Worm (Caenorhabditis elegans) whole organism, midembryonic: Measurements from ENCODE around the gene C14E2.6.

ENCODE experiments used
- T22C8.4 ChIP-seq: fragments of 200-800 bp; sonication (Bioruptor generic); IDR thresholded peaks from 2 replicates; pipeline ENCODE4 v1.3.6; 2022; ENCODE audit warnings: missing genetic modification characterization, missing compliant biosample characterization
- cog-1 ChIP-seq: sonication (generic microtip); optimal IDR thresholded peaks from 2 replicates; lab custom pipeline; 2016; ENCODE audit warnings: missing genetic modification characterization, missing compliant biosample characterization
- flt-1 ChIP-seq: fragments of 200-800 bp; sonication (Bioruptor generic); IDR thresholded peaks from 2 replicates; pipeline ENCODE4 v1.3.6; 2022; ENCODE audit warnings: missing genetic modification characterization, missing compliant biosample characterization
- klf-2 ChIP-seq: fragments of 200-800 bp; sonication (Bioruptor generic); conservative IDR thresholded peaks from 2 replicates; pipeline ENCODE4 v1.3.6; 2022; ENCODE audit warnings: missing genetic modification reagents, missing genetic modification characterization, missing compliant biosample characterization
- med-1 ChIP-seq: sonication (generic microtip); optimal IDR thresholded peaks from 2 replicates; lab custom pipeline; 2017; ENCODE audit warnings: missing genetic modification characterization, mild to moderate bottlenecking, missing compliant biosample characterization, antibody characterized with exemption, missing genetic modification reagents; ENCODE audit not compliant: insufficient read depth
- ref-1 ChIP-seq: fragments of 200-800 bp; sonication (Bioruptor generic); conservative IDR thresholded peaks from 2 replicates; pipeline ENCODE4 v1.3.6; 2022; ENCODE audit warnings: missing genetic modification reagents, missing genetic modification characterization, missing compliant biosample characterization
- tab-1 ChIP-seq: fragments of 200-800 bp; sonication (Bioruptor generic); IDR thresholded peaks from 2 replicates; pipeline ENCODE4 v1.3.6; 2022; ENCODE audit warnings: missing genetic modification characterization, missing compliant biosample characterization
- ztf-23 ChIP-seq: fragments of 200-800 bp; sonication (Bioruptor generic); IDR thresholded peaks from 2 replicates; pipeline ENCODE4 v1.3.6; 2022; ENCODE audit warnings: missing genetic modification reagents, missing genetic modification characterization, missing compliant biosample characterization
- ztf-29 ChIP-seq: fragments of 200-800 bp; sonication (Bioruptor generic); IDR thresholded peaks from 2 replicates; pipeline ENCODE4 v1.3.6; 2022; ENCODE audit warnings: missing genetic modification reagents, missing genetic modification characterization, missing compliant biosample characterization

C14E2.6 gene

DNA sequence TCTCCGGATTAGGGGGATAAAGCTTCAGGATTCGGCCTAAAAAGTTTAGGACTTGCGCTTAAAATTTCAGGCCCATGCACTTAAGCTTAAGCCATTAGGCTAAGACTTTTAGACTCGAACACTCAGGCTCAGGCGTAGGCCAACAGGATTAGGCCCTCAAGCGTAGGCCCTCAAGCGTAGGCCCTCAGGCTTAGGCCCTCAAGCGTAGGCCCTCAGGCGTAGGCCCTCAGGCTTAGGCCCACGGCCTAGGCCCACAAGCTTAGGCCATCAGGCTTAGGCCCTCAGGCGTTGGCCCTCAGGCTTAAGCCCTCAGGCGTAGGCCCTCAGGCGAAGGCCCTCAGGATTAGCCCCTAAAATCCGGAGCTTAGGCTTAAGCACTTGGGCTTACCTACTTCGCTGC is 20.7 kb upstream of the C14E2.6 start:
- TF ChIP-seq T22C8.4 (GFP tag; lab: Robert Waterston, UW) (no peak), flt-1 (GFP tag; lab: Robert Waterston, UW) (no peak), klf-2 (no peak), ztf-29 (GFP tag; lab: Robert Waterston, UW) (no peak)

DNA sequence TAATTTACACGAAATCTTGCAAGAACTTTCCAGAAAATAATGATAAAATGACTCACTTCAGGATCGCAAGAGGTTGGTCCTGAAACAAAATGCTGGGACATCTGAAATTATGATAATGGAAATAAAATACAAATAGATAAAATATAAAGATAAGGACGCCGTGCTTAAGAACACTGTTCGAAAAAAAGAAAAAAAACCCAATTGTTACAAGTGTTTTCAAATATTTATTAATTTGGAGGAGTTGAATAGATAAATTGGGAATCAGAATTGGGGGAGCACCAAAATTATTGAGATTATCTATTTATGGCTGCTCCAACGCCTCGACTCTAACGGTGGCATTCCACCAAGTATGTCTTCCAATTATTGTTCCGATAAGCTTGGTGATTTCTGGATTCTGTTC is 18.7 kb upstream of the C14E2.6 start, which contains the start of gene ceh-41:
Gene ceh-41 (minus strand): TSS at position 101 of the 400 bp plus-strand sequence.
- TF ChIP-seq cog-1 (tag; lab: Kevin White, UChicago) (no peak), klf-2 (no peak), ztf-23 (GFP tag; lab: Robert Waterston, UW) (no peak), ref-1 (GFP tag; lab: Robert Waterston, UW) (no peak), med-1 (GFP tag; lab: Kevin White, UChicago) (no peak), tab-1 (no peak), flt-1 (GFP tag; lab: Robert Waterston, UW) (no peak), T22C8.4 (GFP tag; lab: Robert Waterston, UW) (no peak), ztf-29 (GFP tag; lab: Robert Waterston, UW) (no peak)

DNA sequence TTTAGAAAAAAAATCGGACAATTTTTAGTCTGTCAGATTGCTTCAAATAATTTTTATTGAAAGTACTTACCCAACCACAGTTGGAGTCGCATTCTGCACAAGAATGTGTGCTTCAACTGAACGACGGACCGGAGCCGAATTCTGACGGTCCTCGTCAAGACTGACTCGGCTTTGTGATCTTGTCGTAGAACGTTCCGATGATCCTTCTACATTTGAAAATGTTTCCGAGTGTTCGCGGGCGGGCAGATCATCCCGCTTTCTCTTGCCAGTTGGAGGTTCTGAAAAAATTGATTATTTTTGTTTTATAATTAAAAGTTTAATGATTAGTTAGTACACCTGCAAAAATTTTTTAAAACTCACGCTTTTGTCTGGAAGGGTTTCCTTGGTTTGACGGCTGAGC is 17.8 kb upstream of the C14E2.6 start:
- TF ChIP-seq ref-1 (GFP tag; lab: Robert Waterston, UW) = no peak
- TF ChIP-seq tab-1 = no peak
- TF ChIP-seq ztf-29 (GFP tag; lab: Robert Waterston, UW) = no peak
- TF ChIP-seq klf-2 = no peak
- TF ChIP-seq cog-1 (tag; lab: Kevin White, UChicago) = no peak
- TF ChIP-seq flt-1 (GFP tag; lab: Robert Waterston, UW) = no peak
- no peak for TF ChIP-seq med-1 (GFP tag; lab: Kevin White, UChicago)
- TF ChIP-seq ztf-23 (GFP tag; lab: Robert Waterston, UW) = no peak
- no peak for TF ChIP-seq T22C8.4 (GFP tag; lab: Robert Waterston, UW)

DNA sequence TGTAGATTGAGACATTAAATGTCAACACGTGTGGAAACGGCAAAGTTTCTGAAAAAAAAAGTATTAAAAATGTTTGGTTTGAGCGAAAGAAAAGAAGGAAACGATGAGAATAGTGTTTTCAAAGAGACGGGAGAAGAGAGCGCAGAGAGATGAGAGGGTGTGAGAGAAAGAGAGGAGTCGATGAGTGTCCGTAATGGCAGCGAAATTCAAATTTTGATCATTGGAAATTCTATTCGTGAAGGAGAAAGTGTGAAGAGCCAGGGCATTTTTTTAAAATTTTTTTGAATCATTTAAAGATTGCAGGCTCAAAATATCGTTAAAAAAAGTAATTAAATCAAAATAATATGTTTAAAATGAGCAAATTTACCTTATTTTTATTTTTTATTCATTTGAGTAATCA is 15.7 kb upstream of the C14E2.6 start, which contains the start of gene T26C11.4:
Gene T26C11.4 (minus strand): TSS at position 54 of the 400 bp plus-strand sequence.
- no peak for TF ChIP-seq flt-1 (GFP tag; lab: Robert Waterston, UW)
- no peak for TF ChIP-seq T22C8.4 (GFP tag; lab: Robert Waterston, UW)
- TF ChIP-seq cog-1 (tag; lab: Kevin White, UChicago) = no peak
- no peak for TF ChIP-seq ztf-23 (GFP tag; lab: Robert Waterston, UW)
- no peak for TF ChIP-seq tab-1

DNA sequence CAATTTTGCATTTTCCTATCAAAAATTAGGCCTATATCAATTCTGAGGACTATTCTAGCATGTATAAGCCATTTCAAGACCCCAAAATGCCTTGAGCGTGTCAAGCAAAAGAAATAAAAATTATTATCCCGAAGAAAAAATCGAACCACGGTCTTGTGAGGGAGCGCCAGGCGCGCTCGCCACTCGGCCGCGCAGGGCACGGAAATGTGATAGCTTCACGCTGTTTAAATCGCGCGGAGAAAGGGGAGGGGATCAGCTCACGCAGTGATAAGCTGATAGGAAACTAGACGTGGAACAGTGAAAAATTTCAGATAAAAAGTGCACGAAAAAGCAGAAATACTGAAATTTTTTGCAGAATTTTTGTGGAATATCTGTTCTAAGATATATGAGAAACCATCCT is 7.9 kb upstream of the C14E2.6 start:
- TF ChIP-seq flt-1 (GFP tag; lab: Robert Waterston, UW) = peak; percentile 88
- peak; percentile 84 for TF ChIP-seq tab-1
- peak; percentile 60 for TF ChIP-seq ztf-29 (GFP tag; lab: Robert Waterston, UW)
- peak; percentile 3 for TF ChIP-seq cog-1 (tag; lab: Kevin White, UChicago)
- TF ChIP-seq med-1 (GFP tag; lab: Kevin White, UChicago) = peak; percentile 7
- TF ChIP-seq ref-1 (GFP tag; lab: Robert Waterston, UW) = peak; percentile 29; the same call in 1 of the 2 replicates
- TF ChIP-seq T22C8.4 (GFP tag; lab: Robert Waterston, UW) = peak; percentile 67; the same call in 1 of the 2 replicates
- peak; percentile 66 for TF ChIP-seq klf-2
- peak; percentile 87 for TF ChIP-seq ztf-23 (GFP tag; lab: Robert Waterston, UW)

DNA sequence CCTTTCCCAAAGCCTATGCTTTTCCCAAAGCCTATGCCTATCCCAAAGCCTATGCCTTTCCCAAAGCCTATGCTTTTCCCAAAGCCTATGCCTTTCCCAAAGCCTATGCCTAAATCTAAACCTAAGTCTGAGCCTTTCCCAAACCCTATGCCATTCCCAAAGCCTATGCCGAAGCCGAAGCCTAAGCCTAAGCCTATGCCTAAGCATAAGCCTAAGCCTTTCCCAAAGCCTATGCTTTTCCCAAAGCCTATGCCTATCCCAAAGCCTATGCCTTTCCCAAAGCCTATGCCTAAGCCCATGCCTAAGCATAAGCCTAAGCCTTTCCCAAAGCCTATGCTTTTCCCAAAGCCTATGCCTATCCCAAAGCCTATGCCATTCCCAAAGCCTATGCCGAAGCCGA is 6.9 kb upstream of the C14E2.6 start:
- TF ChIP-seq flt-1 (GFP tag; lab: Robert Waterston, UW) = peak; percentile 56; the same call in 1 of the 2 replicates
- TF ChIP-seq ztf-29 (GFP tag; lab: Robert Waterston, UW) = peak; percentile 60; the same call in 1 of the 2 replicates

DNA sequence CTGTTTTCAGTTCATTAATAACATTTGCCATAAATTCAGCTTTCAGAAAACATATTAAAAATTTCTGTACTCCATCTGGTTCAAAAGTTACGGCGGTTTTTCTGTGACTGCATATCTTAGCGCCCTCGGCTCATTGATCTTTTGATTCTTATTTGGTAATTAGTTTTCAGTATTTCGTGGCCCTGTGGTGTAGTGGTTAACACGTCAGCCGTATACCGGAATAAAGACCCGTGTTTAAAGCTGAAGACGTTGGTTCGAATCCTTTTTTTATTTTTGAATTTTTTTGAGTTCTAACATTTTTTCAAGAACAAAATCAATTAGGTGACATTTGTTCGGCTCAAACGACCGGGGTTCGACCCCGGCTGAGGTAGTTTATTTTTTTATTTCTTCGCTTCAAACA is 638 bp upstream of the C14E2.6 start:
- TF ChIP-seq ztf-23 (GFP tag; lab: Robert Waterston, UW) (no peak), cog-1 (tag; lab: Kevin White, UChicago) (no peak), ref-1 (GFP tag; lab: Robert Waterston, UW) (no peak), med-1 (GFP tag; lab: Kevin White, UChicago) (no peak), tab-1 (no peak), klf-2 (no peak), flt-1 (GFP tag; lab: Robert Waterston, UW) (no peak), T22C8.4 (GFP tag; lab: Robert Waterston, UW) (no peak), ztf-29 (GFP tag; lab: Robert Waterston, UW) (no peak)

DNA sequence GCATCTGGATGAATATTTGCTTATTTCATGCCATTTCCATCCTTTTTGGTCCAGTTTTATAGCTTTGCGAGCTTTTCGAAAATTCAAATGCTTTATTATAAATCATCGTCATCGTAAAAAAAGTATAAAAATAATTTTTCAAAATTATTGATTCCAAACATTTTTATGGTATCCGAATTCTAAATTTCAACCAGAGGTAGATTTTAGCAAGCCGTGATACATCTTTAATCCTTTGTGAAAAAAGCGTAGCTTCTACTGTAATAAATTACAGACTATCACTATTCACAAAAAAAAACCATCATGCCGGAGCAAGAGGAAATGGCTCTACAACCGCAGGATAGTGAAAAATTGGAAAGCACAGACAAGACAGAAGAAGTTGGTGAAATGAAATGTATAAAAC is 3.7 kb downstream of the C14E2.6 start, which contains the start of gene C14E2.1:
Gene C14E2.1 (plus strand): TSS at position 301 of the 400 bp plus-strand sequence.
- TF ChIP-seq cog-1 (tag; lab: Kevin White, UChicago) = no peak
- TF ChIP-seq ref-1 (GFP tag; lab: Robert Waterston, UW) = no peak
- no peak for TF ChIP-seq ztf-29 (GFP tag; lab: Robert Waterston, UW)

DNA sequence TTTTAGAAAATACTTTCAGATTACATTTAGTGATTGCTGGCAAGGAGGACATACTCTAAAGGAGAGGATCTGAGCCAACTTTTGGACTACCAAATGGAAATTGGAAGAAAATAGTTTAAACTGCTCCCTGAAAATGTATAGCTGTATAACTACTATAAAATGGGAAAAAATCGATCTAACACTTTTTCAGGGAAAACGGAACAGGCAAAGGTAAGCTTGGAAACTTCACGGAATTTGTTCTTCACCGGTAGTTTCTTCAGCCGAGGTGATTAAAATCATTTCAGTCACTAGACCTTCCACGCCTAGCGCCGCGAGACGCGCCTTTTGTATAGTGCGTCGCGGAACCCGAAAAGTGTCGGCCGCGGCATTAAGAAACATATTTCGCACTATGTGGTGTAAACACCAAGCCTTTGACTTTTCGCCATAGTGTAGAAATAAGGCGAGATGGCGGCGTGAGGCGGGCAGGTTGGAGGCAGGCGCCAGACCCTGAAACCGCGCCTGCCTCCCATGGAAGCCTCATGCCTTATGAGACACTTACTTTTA is 4.5 kb downstream of the C14E2.6 start, which contains the start of gene C14E2.5:
Gene C14E2.5 (minus strand): TSS at position 51 of the 543 bp plus-strand sequence.
- TF ChIP-seq cog-1 (tag; lab: Kevin White, UChicago) (no peak), ztf-29 (GFP tag; lab: Robert Waterston, UW) (no peak), flt-1 (GFP tag; lab: Robert Waterston, UW) (no peak), med-1 (GFP tag; lab: Kevin White, UChicago) (no peak), ref-1 (GFP tag; lab: Robert Waterston, UW) (no peak), ztf-23 (GFP tag; lab: Robert Waterston, UW) (no peak), tab-1 (no peak)

DNA sequence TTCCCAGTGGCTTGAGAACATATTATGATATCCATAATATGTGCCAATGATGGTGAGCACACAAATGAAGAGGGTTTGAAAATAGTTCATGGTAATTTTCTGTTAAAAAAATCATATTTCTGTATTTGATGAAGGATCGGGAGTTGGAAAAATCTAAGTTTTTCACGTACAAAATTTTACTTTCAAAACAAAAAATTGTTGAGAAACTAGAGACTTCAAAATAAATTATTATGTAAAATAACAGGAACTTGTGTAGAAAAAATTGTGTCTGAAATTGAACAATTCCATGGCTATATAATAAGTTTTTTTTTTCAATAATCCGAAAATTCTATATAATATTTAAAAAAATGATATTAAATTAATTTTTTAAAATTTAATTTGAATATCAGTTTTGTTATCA is 8.6 kb downstream of the C14E2.6 start, which contains the start of gene C14E2.4:
Gene C14E2.4 (minus strand): TSS at position 101 of the 400 bp plus-strand sequence.
- no peak for TF ChIP-seq cog-1 (tag; lab: Kevin White, UChicago)
- TF ChIP-seq klf-2 = no peak
- no peak for TF ChIP-seq flt-1 (GFP tag; lab: Robert Waterston, UW)
- no peak for TF ChIP-seq ztf-29 (GFP tag; lab: Robert Waterston, UW)
- TF ChIP-seq tab-1 = no peak
- no peak for TF ChIP-seq ztf-23 (GFP tag; lab: Robert Waterston, UW)
- TF ChIP-seq med-1 (GFP tag; lab: Kevin White, UChicago) = no peak
- no peak for TF ChIP-seq T22C8.4 (GFP tag; lab: Robert Waterston, UW)
- no peak for TF ChIP-seq ref-1 (GFP tag; lab: Robert Waterston, UW)
